Fruit fly (Drosophila melanogaster) whole organism, embryonic: ENCODE results near the gene CG7878.

Experiments used
- Abd-B ChIP-seq: fragments of 200-800 bp; sonication (Bioruptor generic); optimal IDR thresholded peaks from 2 replicates; lab custom pipeline; 2018; ENCODE audit warnings: missing biosample characterization, mild to moderate bottlenecking, missing genetic modification characterization, moderate library complexity
- Adf1 ChIP-seq: fragments of 200-800 bp; sonication (Bioruptor generic); IDR thresholded peaks from 2 replicates; pipeline ENCODE4 v1.3.6; 2022; ENCODE audit warnings: missing biosample characterization, missing genetic modification characterization
- Atf3 ChIP-seq: fragments of 200-800 bp; sonication (Bioruptor generic); optimal IDR thresholded peaks from 3 replicates; lab custom pipeline; 2016; ENCODE audit warnings: missing biosample characterization, missing genetic modification characterization
- Bteb2 ChIP-seq: fragments of 200-800 bp; sonication (Bioruptor generic); optimal IDR thresholded peaks from 2 replicates; lab custom pipeline; 2016; ENCODE audit warnings: missing biosample characterization, missing genetic modification characterization
- CG10267 ChIP-seq: fragments of 200-800 bp; sonication (Bioruptor generic); optimal IDR thresholded peaks from 2 replicates; lab custom pipeline; 2018; ENCODE audit warnings: missing biosample characterization, mild to moderate bottlenecking, missing genetic modification characterization, moderate library complexity
- CG11247 ChIP-seq: fragments of 200-800 bp; sonication (Bioruptor generic); IDR thresholded peaks from 2 replicates; pipeline ENCODE4 v1.3.6; 2022; ENCODE audit warnings: missing biosample characterization, missing genetic modification characterization
- CG12071 ChIP-seq: fragments of 200-800 bp; sonication (Bioruptor generic); optimal IDR thresholded peaks from 3 replicates; lab custom pipeline; 2018; ENCODE audit warnings: missing biosample characterization, mild to moderate bottlenecking, missing genetic modification characterization
- CG12219 ChIP-seq: fragments of 200-800 bp; sonication (Bioruptor generic); optimal IDR thresholded peaks from 3 replicates; lab custom pipeline; 2018; ENCODE audit warnings: missing biosample characterization, mild to moderate bottlenecking, missing genetic modification characterization
- CG1602 ChIP-seq: fragments of 200-800 bp; sonication (Bioruptor generic); optimal IDR thresholded peaks from 3 replicates; lab custom pipeline; 2016; ENCODE audit warnings: missing biosample characterization, missing genetic modification characterization
- CG16863 ChIP-seq: fragments of 200-800 bp; sonication (Bioruptor generic); optimal IDR thresholded peaks from 3 replicates; lab custom pipeline; 2016; ENCODE audit warnings: missing biosample characterization, missing genetic modification characterization
- CG17186 ChIP-seq: fragments of 200-800 bp; sonication (Bioruptor generic); optimal IDR thresholded peaks from 3 replicates; lab custom pipeline; 2017; ENCODE audit warnings: missing biosample characterization, missing genetic modification reagents, missing genetic modification characterization
- CG17359 ChIP-seq: fragments of 200-800 bp; sonication (Bioruptor generic); optimal IDR thresholded peaks from 3 replicates; lab custom pipeline; 2018; ENCODE audit warnings: missing biosample characterization, mild to moderate bottlenecking, missing genetic modification characterization, moderate library complexity
- CG17912 ChIP-seq: fragments of 200-800 bp; sonication (Bioruptor generic); optimal IDR thresholded peaks from 2 replicates; lab custom pipeline; 2018; ENCODE audit warnings: missing biosample characterization, mild to moderate bottlenecking, missing genetic modification characterization
- CG2712 ChIP-seq: fragments of 200-800 bp; optimal IDR thresholded peaks from 3 replicates; lab custom pipeline; 2019; ENCODE audit warnings: missing biosample characterization, mild to moderate bottlenecking, missing genetic modification characterization, moderate library complexity
- CG43689 ChIP-seq: fragments of 200-800 bp; sonication (Bioruptor generic); IDR thresholded peaks from 2 replicates; pipeline ENCODE4 v1.3.6; 2022; ENCODE audit warnings: missing biosample characterization, missing genetic modification characterization
- CG5953 ChIP-seq: fragments of 200-800 bp; sonication (Bioruptor generic); IDR thresholded peaks from 2 replicates; pipeline ENCODE4 v1.3.6; 2022; ENCODE audit warnings: missing biosample characterization, missing genetic modification characterization
- CG7372 ChIP-seq: fragments of 200-800 bp; sonication (Bioruptor generic); IDR thresholded peaks from 2 replicates; pipeline ENCODE4 v1.3.6; 2022; ENCODE audit warnings: missing biosample characterization, missing genetic modification characterization
- CG8388 ChIP-seq: fragments of 200-800 bp; sonication (Bioruptor generic); optimal IDR thresholded peaks from 2 replicates; lab custom pipeline; 2019; ENCODE audit warnings: missing biosample characterization, mild to moderate bottlenecking, missing genetic modification characterization, moderate library complexity
- CG8924 ChIP-seq: fragments of 200-800 bp; optimal IDR thresholded peaks from 3 replicates; lab custom pipeline; 2019; ENCODE audit warnings: missing biosample characterization, mild to moderate bottlenecking, missing genetic modification characterization, moderate library complexity
- Deaf1 ChIP-seq: fragments of 200-800 bp; optimal IDR thresholded peaks from 3 replicates; lab custom pipeline; 2019; ENCODE audit warnings: missing biosample characterization, mild to moderate bottlenecking, missing genetic modification characterization, moderate library complexity
- Dek ChIP-seq: fragments of 200-800 bp; sonication (Bioruptor generic); optimal IDR thresholded peaks from 3 replicates; lab custom pipeline; 2019; ENCODE audit warnings: missing biosample characterization, mild to moderate bottlenecking, missing genetic modification characterization, moderate library complexity
- Gsc ChIP-seq: fragments of 200-800 bp; sonication (Bioruptor generic); IDR thresholded peaks from 2 replicates; pipeline ENCODE4 v1.3.6; 2022; ENCODE audit warnings: missing biosample characterization, missing genetic modification characterization
- HLHmδ ChIP-seq: fragments of 200-800 bp; sonication (Bioruptor generic); optimal IDR thresholded peaks from 2 replicates; lab custom pipeline; 2018; ENCODE audit warnings: missing biosample characterization, mild to moderate bottlenecking, missing genetic modification characterization, moderate library complexity
- Mad ChIP-seq: fragments of 200-800 bp; sonication (Bioruptor generic); optimal IDR thresholded peaks from 2 replicates; lab custom pipeline; 2016; ENCODE audit warnings: missing biosample characterization, missing genetic modification characterization
- Mrtf ChIP-seq: fragments of 200-800 bp; sonication (Bioruptor generic); IDR thresholded peaks from 3 replicates; pipeline ENCODE4 v1.3.6; 2022; ENCODE audit warnings: missing biosample characterization, missing genetic modification characterization
- NC2α ChIP-seq: fragments of 200-800 bp; sonication (Bioruptor generic); optimal IDR thresholded peaks from 2 replicates; lab custom pipeline; 2016; ENCODE audit warnings: missing biosample characterization, missing genetic modification characterization
- Oli ChIP-seq: fragments of 200-800 bp; sonication (Bioruptor generic); optimal IDR thresholded peaks from 2 replicates; lab custom pipeline; 2018; ENCODE audit warnings: missing biosample characterization, mild to moderate bottlenecking, missing genetic modification characterization, moderate library complexity
- Opbp ChIP-seq: fragments of 200-800 bp; sonication (Bioruptor generic); IDR thresholded peaks from 3 replicates; pipeline ENCODE4 v1.3.6; 2022; ENCODE audit warnings: missing biosample characterization, missing genetic modification characterization; ENCODE audit not compliant: partially characterized antibody
- Rfx ChIP-seq: fragments of 200-800 bp; sonication (Bioruptor generic); IDR thresholded peaks from 2 replicates; pipeline ENCODE4 v1.3.6; 2022; ENCODE audit warnings: missing biosample characterization, missing genetic modification characterization
- Sox100B ChIP-seq: fragments of 200-800 bp; sonication (Bioruptor generic); optimal IDR thresholded peaks from 3 replicates; lab custom pipeline; 2018; ENCODE audit warnings: missing biosample characterization, mild to moderate bottlenecking, missing genetic modification characterization
- Stat92E ChIP-seq, 3 experiments: fragments of >200 bp in 2 of 3; fragments of 200-800 bp in 1 of 3; sonication (Bioruptor generic) in 1 of 3; optimal IDR thresholded peaks; 2 replicates each; lab custom pipeline; 2017 to 2019; ENCODE audit warnings: missing biosample characterization in 3 of 3, missing genetic modification characterization in 3 of 3, mild to moderate bottlenecking in 1 of 3, moderate library complexity in 1 of 3
- Taf1 ChIP-seq: fragments of 200-800 bp; sonication (Bioruptor generic); IDR thresholded peaks from 2 replicates; pipeline ENCODE4 v1.3.6; 2022; ENCODE audit warnings: missing biosample characterization, missing genetic modification characterization
- Usf ChIP-seq: fragments of 200-800 bp; sonication (Bioruptor generic); optimal IDR thresholded peaks from 2 replicates; lab custom pipeline; 2017; ENCODE audit warnings: missing genotype, missing biosample characterization, missing genetic modification characterization
- bowl ChIP-seq: fragments of 200-800 bp; sonication (Bioruptor generic); IDR thresholded peaks from 2 replicates; pipeline ENCODE4 v1.3.6; 2022; ENCODE audit warnings: missing biosample characterization, missing genetic modification characterization
- caup ChIP-seq: fragments of 200-800 bp; sonication (Bioruptor generic); optimal IDR thresholded peaks from 3 replicates; lab custom pipeline; 2017; ENCODE audit warnings: missing biosample characterization, mild to moderate bottlenecking, missing genetic modification characterization, moderate library complexity; ENCODE audit not compliant: severe bottlenecking
- crol ChIP-seq: fragments of 200-800 bp; sonication (Bioruptor generic); IDR thresholded peaks from 2 replicates; pipeline ENCODE4 v1.3.6; 2022; ENCODE audit warnings: missing biosample characterization, missing genetic modification characterization
- cwo ChIP-seq: fragments of 200-800 bp; sonication (Bioruptor generic); optimal IDR thresholded peaks from 3 replicates; lab custom pipeline; 2017; ENCODE audit warnings: missing biosample characterization, missing genetic modification characterization, mild to moderate bottlenecking, moderate library complexity, missing genetic modification reagents
- gce ChIP-seq: fragments of 200-800 bp; sonication (Bioruptor generic); IDR thresholded peaks from 3 replicates; pipeline ENCODE4 v1.3.6; 2022; ENCODE audit warnings: missing biosample characterization, missing genetic modification characterization
- hth ChIP-seq: fragments of >200 bp; optimal IDR thresholded peaks from 2 replicates; lab custom pipeline; 2017; ENCODE audit warnings: inconsistent platforms
- insv ChIP-seq, 2 experiments: fragments of 200-800 bp; sonication (Bioruptor generic); optimal IDR thresholded peaks; 3 replicates each; lab custom pipeline; 2016 to 2018; ENCODE audit warnings: missing biosample characterization in 2 of 2, missing genetic modification characterization in 2 of 2
- nerfin-2 ChIP-seq: fragments of 200-800 bp; sonication (Bioruptor generic); IDR thresholded peaks from 2 replicates; pipeline ENCODE4 v1.3.6; 2022; ENCODE audit warnings: missing biosample characterization, missing genetic modification characterization; ENCODE audit not compliant: partially characterized antibody
- peb ChIP-seq: fragments of 200-800 bp; sonication (Bioruptor generic); IDR thresholded peaks from 2 replicates; pipeline ENCODE4 v1.3.6; 2022; ENCODE audit warnings: missing biosample characterization, missing genetic modification characterization
- pita ChIP-seq: fragments of 200-800 bp; sonication (Bioruptor generic); optimal IDR thresholded peaks from 2 replicates; lab custom pipeline; 2017; ENCODE audit warnings: missing biosample characterization, mild to moderate bottlenecking, missing genetic modification characterization
- pros ChIP-seq: fragments of 200-800 bp; sonication (Bioruptor generic); optimal IDR thresholded peaks from 3 replicates; lab custom pipeline; 2019; ENCODE audit warnings: missing biosample characterization, mild to moderate bottlenecking, missing genetic modification characterization, moderate library complexity
- ro ChIP-seq: fragments of 200-800 bp; sonication (Bioruptor generic); IDR thresholded peaks from 2 replicates; pipeline ENCODE4 v1.3.6; 2022; ENCODE audit warnings: missing biosample characterization, missing genetic modification characterization
- shn ChIP-seq: fragments of 200-800 bp; sonication (Bioruptor generic); optimal IDR thresholded peaks from 3 replicates; lab custom pipeline; 2016; ENCODE audit warnings: missing biosample characterization, missing genetic modification characterization
- slp2 ChIP-seq: fragments of 200-800 bp; sonication (Bioruptor generic); optimal IDR thresholded peaks from 2 replicates; lab custom pipeline; 2016; ENCODE audit warnings: missing biosample characterization, missing genetic modification characterization
- toy ChIP-seq: fragments of 200-800 bp; sonication (Bioruptor generic); IDR thresholded peaks from 2 replicates; pipeline ENCODE4 v1.3.6; 2022; ENCODE audit warnings: missing biosample characterization, missing genetic modification characterization
- vfl ChIP-seq: fragments of 200-800 bp; sonication (Bioruptor generic); optimal IDR thresholded peaks from 2 replicates; lab custom pipeline; 2016; ENCODE audit warnings: missing biosample characterization, missing genetic modification characterization
- zfh1 ChIP-seq: fragments of 200-800 bp; sonication (Bioruptor generic); IDR thresholded peaks from 3 replicates; pipeline ENCODE4 v1.3.6; 2022; ENCODE audit warnings: missing biosample characterization, missing genetic modification characterization

Gene CG7878

DNA sequence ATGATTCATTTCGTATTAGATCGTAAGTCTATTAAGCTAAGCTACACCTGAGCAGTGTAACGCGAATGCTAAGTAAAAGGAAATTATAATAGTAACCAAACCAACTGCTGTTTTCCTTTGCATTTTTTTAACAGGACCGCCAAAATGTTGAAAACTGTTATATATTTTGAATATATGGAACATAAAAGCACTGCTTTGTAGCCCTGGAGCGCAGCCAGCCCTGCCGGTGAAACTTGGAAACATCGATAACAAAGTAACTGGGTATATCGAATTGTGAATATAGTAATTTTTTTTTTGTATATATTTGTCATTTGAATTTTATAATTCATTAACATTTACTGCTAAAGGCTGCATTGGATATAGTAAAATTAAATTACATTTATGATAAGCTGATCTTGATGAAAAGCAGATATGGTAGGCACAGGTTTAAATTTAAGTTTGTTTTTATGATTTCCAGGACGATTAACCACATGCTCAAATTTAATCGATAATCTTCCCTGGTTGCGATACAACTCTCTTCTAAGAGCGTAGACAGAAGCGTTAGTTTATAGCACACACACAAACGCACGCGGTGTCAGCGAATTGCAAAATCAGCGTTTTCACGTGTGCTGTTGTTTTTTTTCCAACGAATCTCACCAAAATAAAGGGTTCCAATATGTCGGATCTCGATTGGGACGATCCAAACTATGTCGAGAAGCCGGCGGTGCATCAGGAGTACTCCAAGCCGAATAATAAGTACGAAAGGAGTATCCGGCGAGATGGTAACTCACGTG, at the start of gene CG7878 (continued):
- TF ChIP-seq Taf1 (GFP tag; lab: Robert Waterston, UW) (no peak), Oli (tag; lab: Kevin White, UChicago) (no peak), pita (GFP tag; lab: Kevin White, UChicago) (no peak), NC2α (GFP tag; lab: Kevin White, UChicago) (no peak), CG7372 (GFP tag; lab: Robert Waterston, UW) (no peak), shn (no peak), Mrtf (GFP tag; lab: Robert Waterston, UW) (no peak), CG12219 (GFP tag; lab: Kevin White, UChicago) (no peak), CG5953 (GFP tag; lab: Robert Waterston, UW) (no peak), bowl (GFP tag; lab: Robert Waterston, UW) (no peak), CG2712 (tag; lab: Kevin White, UChicago) (peak; percentile 55), Opbp (GFP tag; lab: Robert Waterston, UW) (peak; percentile 46; the same call in 2 of the 3 replicates), CG17186 (GFP tag; lab: Kevin White, UChicago) (no peak), Gsc (no peak), zfh1 (no peak), hth (lab: Kevin White, UChicago) (no peak), CG43689 (GFP tag; lab: Robert Waterston, UW) (no peak), crol (GFP tag; lab: Robert Waterston, UW) (no peak), CG17912 (GFP tag; lab: Kevin White, UChicago) (peak; percentile 28), ro (no peak), caup (GFP tag; lab: Kevin White, UChicago) (peak; percentile 50), peb (GFP tag; lab: Robert Waterston, UW) (no peak), Sox100B (peak; percentile 18), Rfx (peak; percentile 81), Adf1 (GFP tag; lab: Robert Waterston, UW) (no peak), Bteb2 (GFP tag; lab: Kevin White, UChicago) (peak; percentile 71), CG12071 (GFP tag; lab: Kevin White, UChicago) (no peak), insv (GFP tag; optimal IDR thresholded peaks at IDR 0.05; lab: Kevin White, UChicago) (peak in 1 of 2 experiments; percentile 20), CG17359 (tag; lab: Kevin White, UChicago) (peak; percentile 55), slp2 (peak; percentile 29), CG8388 (GFP tag; lab: Kevin White, UChicago) (peak; percentile 0), CG10267 (tag; lab: Kevin White, UChicago) (peak; percentile 66), cwo (GFP tag; lab: Kevin White, UChicago) (no peak), toy (no peak), Dek (peak; percentile 72), gce (GFP tag; lab: Robert Waterston, UW) (no peak), Deaf1 (tag; lab: Kevin White, UChicago) (no peak), HLHmδ (GFP tag; lab: Kevin White, UChicago) (no peak), vfl (GFP tag; lab: Kevin White, UChicago) (peak; percentile 31), Abd-B (GFP tag; lab: Kevin White, UChicago) (peak; percentile 59), Usf (GFP tag; lab: Kevin White, UChicago) (peak; percentile 14), nerfin-2 (GFP tag; lab: Robert Waterston, UW) (peak; percentile 83), CG11247 (GFP tag; lab: Robert Waterston, UW) (peak; percentile 50; the same call in 1 of the 2 replicates), pros (GFP tag; lab: Kevin White, UChicago) (no peak), CG8924 (tag; lab: Kevin White, UChicago) (peak; percentile 51), Atf3 (peak; percentile 8), CG16863 (GFP tag; lab: Kevin White, UChicago) (peak; percentile 42), Mad (peak; percentile 8), Stat92E (GFP tag; optimal IDR thresholded peaks at IDR 0.05; lab: Kevin White, UChicago) (no peak), CG1602 (GFP tag; lab: Kevin White, UChicago) (peak; percentile 27)
